Fruit fly (Drosophila melanogaster) whole organism, wandering third instar larva: ENCODE measurements around the gene CG8132.
A peak's percentile ranks its signal among the peaks of the same experiment; 100 is the strongest.

ENCODE experiments used
- Abd-B ChIP-seq: fragments of >200 bp; optimal IDR thresholded peaks from 2 replicates; lab custom pipeline; 2017; ENCODE audit warnings: missing biosample characterization, missing genetic modification characterization
- CG32264 ChIP-seq: fragments of 200-800 bp; sonication (Bioruptor generic); optimal IDR thresholded peaks from 2 replicates; lab custom pipeline; 2016; ENCODE audit warnings: missing biosample characterization, missing genetic modification characterization
- CG9705 ChIP-seq: fragments of 200-800 bp; sonication (Bioruptor generic); optimal IDR thresholded peaks from 2 replicates; lab custom pipeline; 2018; ENCODE audit warnings: missing biosample characterization, mild to moderate bottlenecking, missing genetic modification characterization
- CrebA ChIP-seq: fragments of 200-800 bp; sonication (Bioruptor generic); optimal IDR thresholded peaks from 2 replicates; lab custom pipeline; 2016; ENCODE audit warnings: missing biosample characterization, mild to moderate bottlenecking, missing genetic modification characterization, borderline replicate concordance
- Dfd ChIP-seq: fragments of >200 bp; optimal IDR thresholded peaks from 2 replicates; lab custom pipeline; 2017; ENCODE audit warnings: missing biosample characterization, missing genetic modification characterization
- Dif ChIP-seq: fragments of 200-275, 200-300 bp; sonication (Bioruptor generic); optimal IDR thresholded peaks from 2 replicates; lab custom pipeline; 2018; ENCODE audit warnings: missing biosample characterization, missing genetic modification characterization; ENCODE audit not compliant: partially characterized antibody
- GATAd ChIP-seq: sonication (Bioruptor generic); optimal IDR thresholded peaks from 2 replicates; lab custom pipeline; 2016; ENCODE audit warnings: missing biosample characterization, missing genetic modification characterization
- HLH106 ChIP-seq: fragments of 200-800 bp; optimal IDR thresholded peaks from 3 replicates; lab custom pipeline; 2019; ENCODE audit warnings: missing biosample characterization, mild to moderate bottlenecking, missing genetic modification characterization, moderate library complexity
- Hnf4 ChIP-seq: fragments of 200-800 bp; sonication (Bioruptor generic); optimal IDR thresholded peaks from 2 replicates; lab custom pipeline; 2016; ENCODE audit warnings: missing biosample characterization, mild to moderate bottlenecking, missing genetic modification characterization
- Hr78 ChIP-seq: fragments of >200 bp; optimal IDR thresholded peaks from 2 replicates; lab custom pipeline; 2017; ENCODE audit warnings: missing biosample characterization, missing genetic modification characterization
- Hr83 ChIP-seq: fragments of 200-300 bp; sonication (Bioruptor generic); optimal IDR thresholded peaks from 2 replicates; lab custom pipeline; 2016; ENCODE audit warnings: missing biosample characterization, mild to moderate bottlenecking, missing genetic modification characterization, moderate library complexity; ENCODE audit not compliant: poor library complexity, severe bottlenecking
- Jra ChIP-seq: sonication (Bioruptor generic); optimal IDR thresholded peaks from 2 replicates; lab custom pipeline; 2016; ENCODE audit warnings: missing biosample characterization, missing genetic modification characterization
- Myc ChIP-seq: fragments of >200 bp; optimal IDR thresholded peaks from 2 replicates; lab custom pipeline; 2017
- N ChIP-seq: fragments of >200 bp; optimal IDR thresholded peaks from 2 replicates; lab custom pipeline; 2018; ENCODE audit warnings: missing biosample characterization, missing external identifiers, missing genetic modification characterization
- OdsH ChIP-seq: fragments of 200-800 bp; sonication (Bioruptor generic); optimal IDR thresholded peaks from 2 replicates; lab custom pipeline; 2016; ENCODE audit warnings: missing biosample characterization, mild to moderate bottlenecking, missing genetic modification characterization
- Rel ChIP-seq, 2 experiments: fragments of 200-800 bp; sonication (Bioruptor generic) in 1 of 2; optimal IDR thresholded peaks; 2 replicates in 1 of 2; 3 replicates in 1 of 2; lab custom pipeline; 2016 to 2019; ENCODE audit warnings: mild to moderate bottlenecking in 2 of 2, missing biosample characterization in 2 of 2, missing genetic modification characterization in 2 of 2, moderate library complexity in 1 of 2
- Sp1 ChIP-seq: fragments of 200-800 bp; sonication (Bioruptor generic); optimal IDR thresholded peaks from 3 replicates; lab custom pipeline; 2019; ENCODE audit warnings: missing biosample characterization, mild to moderate bottlenecking, missing genetic modification characterization, moderate library complexity
- Vsx2 ChIP-seq: fragments of 200-300, 225-300 bp; sonication (Bioruptor generic); optimal IDR thresholded peaks from 2 replicates; lab custom pipeline; 2018; ENCODE audit warnings: missing biosample characterization, missing genetic modification characterization; ENCODE audit not compliant: partially characterized antibody
- br ChIP-seq: fragments of 200-800 bp; sonication (Bioruptor generic); optimal IDR thresholded peaks from 2 replicates; lab custom pipeline; 2016; ENCODE audit warnings: missing biosample characterization, missing genetic modification characterization
- brk ChIP-seq: fragments of 200-800 bp; sonication (Bioruptor generic); optimal IDR thresholded peaks from 2 replicates; lab custom pipeline; 2016; ENCODE audit warnings: missing biosample characterization, mild to moderate bottlenecking, missing genetic modification characterization
- dl ChIP-seq, 2 experiments: fragments of 175-275, 200-275 bp in 1 of 2; fragments of 200-275 bp in 1 of 2; sonication (Bioruptor generic); optimal IDR thresholded peaks; lab custom pipeline; 2018; ENCODE audit warnings: mild to moderate bottlenecking in 2 of 2, missing biosample characterization in 2 of 2, missing genetic modification characterization in 2 of 2, moderate library complexity in 2 of 2; ENCODE audit not compliant: partially characterized antibody in 2 of 2, insufficient read depth in 1 of 2
- dmrt93B ChIP-seq: fragments of 200-800 bp; sonication (Bioruptor generic); optimal IDR thresholded peaks from 2 replicates; lab custom pipeline; 2018; ENCODE audit warnings: missing biosample characterization, mild to moderate bottlenecking, missing genetic modification characterization
- dsf ChIP-seq: sonication (Bioruptor generic); optimal IDR thresholded peaks from 2 replicates; lab custom pipeline; 2016; ENCODE audit warnings: missing biosample characterization, missing genetic modification characterization, borderline replicate concordance
- ey ChIP-seq: fragments of 200-800 bp; sonication (Bioruptor generic); optimal IDR thresholded peaks from 2 replicates; lab custom pipeline; 2016; ENCODE audit warnings: missing biosample characterization, missing genetic modification characterization
- foxo ChIP-seq, 2 experiments: fragments of 200-800 bp; sonication (Bioruptor generic); optimal IDR thresholded peaks; 2 replicates in 1 of 2; 3 replicates in 1 of 2; lab custom pipeline; 2016 to 2017; ENCODE audit warnings: missing biosample characterization in 2 of 2, missing genetic modification characterization in 2 of 2
- fru ChIP-seq: fragments of 200-800 bp; sonication (Bioruptor generic); optimal IDR thresholded peaks from 3 replicates; lab custom pipeline; 2016; ENCODE audit warnings: missing biosample characterization, mild to moderate bottlenecking, missing genetic modification characterization
- h ChIP-seq: fragments of 200-800 bp; sonication (Bioruptor generic); optimal IDR thresholded peaks from 3 replicates; lab custom pipeline; 2016; ENCODE audit warnings: missing biosample characterization, mild to moderate bottlenecking, missing genetic modification characterization
- jim ChIP-seq: fragments of 175-275, 200-325 bp; sonication (Bioruptor generic); optimal IDR thresholded peaks from 2 replicates; lab custom pipeline; 2016; ENCODE audit warnings: missing biosample characterization, mild to moderate bottlenecking, missing genetic modification characterization
- lola ChIP-seq: fragments of >200 bp; optimal IDR thresholded peaks from 2 replicates; lab custom pipeline; 2017; ENCODE audit warnings: missing biosample characterization, missing genetic modification characterization
- pan ChIP-seq: fragments of >200 bp; optimal IDR thresholded peaks from 2 replicates; lab custom pipeline; 2017
- psq ChIP-seq: fragments of 200-800 bp; sonication (Bioruptor generic); optimal IDR thresholded peaks from 3 replicates; lab custom pipeline; 2017; ENCODE audit warnings: missing biosample characterization, mild to moderate bottlenecking, missing genetic modification characterization, moderate library complexity
- rgr ChIP-seq: fragments of 200-800 bp; sonication (Bioruptor generic); optimal IDR thresholded peaks from 3 replicates; lab custom pipeline; 2016; ENCODE audit warnings: missing biosample characterization, mild to moderate bottlenecking, missing genetic modification characterization
- sage ChIP-seq: fragments of 200-800 bp; sonication (Bioruptor generic); optimal IDR thresholded peaks from 2 replicates; lab custom pipeline; 2016; ENCODE audit warnings: missing biosample characterization, mild to moderate bottlenecking, missing genetic modification characterization
- sv ChIP-seq: fragments of 200-800 bp; sonication (Bioruptor generic); optimal IDR thresholded peaks from 3 replicates; lab custom pipeline; 2016; ENCODE audit warnings: missing biosample characterization, missing genetic modification characterization
- tai ChIP-seq: sonication (Bioruptor generic); optimal IDR thresholded peaks from 2 replicates; lab custom pipeline; 2016; ENCODE audit warnings: missing biosample characterization, missing genetic modification characterization
- usp ChIP-seq: fragments of >200 bp; optimal IDR thresholded peaks from 2 replicates; lab custom pipeline; 2017; ENCODE audit warnings: missing biosample characterization, missing genetic modification characterization
- woc ChIP-seq: sonication (Bioruptor generic); optimal IDR thresholded peaks from 2 replicates; lab custom pipeline; 2016; ENCODE audit warnings: missing biosample characterization, mild to moderate bottlenecking, missing genetic modification characterization

The CG8132 gene

DNA sequence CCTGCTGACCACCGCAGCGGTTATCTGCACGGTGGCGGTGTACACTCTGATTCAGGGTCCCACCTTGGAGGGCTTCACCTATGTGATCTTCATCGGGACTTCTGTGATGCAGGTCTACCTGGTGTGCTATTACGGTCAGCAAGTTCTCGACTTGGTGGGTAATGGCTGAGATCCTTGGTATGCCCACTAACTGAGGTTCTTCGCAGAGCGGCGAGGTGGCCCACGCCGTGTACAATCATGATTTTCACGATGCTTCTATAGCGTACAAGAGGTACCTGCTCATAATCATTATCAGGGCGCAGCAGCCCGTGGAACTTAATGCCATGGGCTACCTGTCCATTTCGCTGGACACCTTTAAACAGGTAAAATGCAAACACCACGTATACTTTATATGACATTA, 2.2 kb upstream of the CG8132 start:
- TF ChIP-seq GATAd (GFP tag; lab: Kevin White, UChicago): no peak
- TF ChIP-seq Abd-B (GFP tag; lab: Kevin White, UChicago): no peak
- no peak for TF ChIP-seq OdsH (GFP tag; lab: Kevin White, UChicago)
- no peak for TF ChIP-seq foxo (GFP tag; optimal IDR thresholded peaks at IDR 0.05; lab: Kevin White, UChicago)
- TF ChIP-seq Rel (GFP tag; optimal IDR thresholded peaks at IDR 0.05; lab: Kevin White, UChicago): no peak
- TF ChIP-seq Rel (tag; optimal IDR thresholded peaks at IDR 0.05; lab: Kevin White, UChicago): no peak
- no peak for TF ChIP-seq tai (GFP tag; lab: Kevin White, UChicago)
- TF ChIP-seq Hnf4 (GFP tag; lab: Kevin White, UChicago): no peak
- TF ChIP-seq Jra (GFP tag; lab: Kevin White, UChicago): no peak
- no peak for TF ChIP-seq Hr78 (GFP tag; lab: Kevin White, UChicago)
- TF ChIP-seq Sp1 (GFP tag; lab: Kevin White, UChicago): no peak
- no peak for TF ChIP-seq sage (GFP tag; lab: Kevin White, UChicago)
- TF ChIP-seq woc (GFP tag; lab: Kevin White, UChicago): no peak
- TF ChIP-seq brk (GFP tag; lab: Kevin White, UChicago): no peak
- TF ChIP-seq N (GFP tag; lab: Kevin White, UChicago): no peak
- no peak for TF ChIP-seq Myc (lab: Kevin White, UChicago)
- no peak for TF ChIP-seq usp (GFP tag; lab: Kevin White, UChicago)
- TF ChIP-seq Hr83 (GFP tag; lab: Kevin White, UChicago): no peak
- TF ChIP-seq Dfd (GFP tag; lab: Kevin White, UChicago): no peak
- TF ChIP-seq dsf: no peak
- TF ChIP-seq ey (GFP tag; lab: Kevin White, UChicago): no peak

DNA sequence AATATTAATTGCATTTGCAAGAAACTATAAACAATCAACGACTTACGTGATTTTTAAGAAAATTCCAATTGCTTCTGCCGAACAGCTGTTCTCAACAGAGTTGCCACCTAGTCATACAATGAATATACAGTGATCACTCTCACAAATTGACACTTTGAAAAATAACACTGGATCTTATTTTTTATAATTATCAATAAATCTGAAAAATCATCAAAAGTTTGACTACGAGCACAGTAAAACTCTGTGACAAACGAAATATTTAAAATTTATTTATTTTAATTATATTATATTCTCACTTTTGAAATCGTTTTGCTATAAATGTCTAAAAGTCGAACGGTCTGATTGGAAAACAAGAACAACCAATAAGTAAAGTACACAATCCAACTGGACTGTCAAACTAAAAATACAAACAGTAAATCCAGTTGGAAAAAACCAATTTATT, 1.3 kb upstream of the CG8132 start, which contains the start of gene CG34117:
TSS of gene CG34117 (minus strand) at position 103 of the 442 bp plus-strand sequence.
- TF ChIP-seq dmrt93B (GFP tag; lab: Kevin White, UChicago): peak; percentile 45
- TF ChIP-seq CG32264 (GFP tag; lab: Kevin White, UChicago): no peak
- no peak for TF ChIP-seq Vsx2 (GFP tag; lab: Kevin White, UChicago)
- TF ChIP-seq rgr (GFP tag; lab: Kevin White, UChicago): peak; percentile 87
- TF ChIP-seq Jra (GFP tag; lab: Kevin White, UChicago): peak; percentile 70
- TF ChIP-seq GATAd (GFP tag; lab: Kevin White, UChicago): no peak
- TF ChIP-seq h (GFP tag; lab: Kevin White, UChicago): peak; percentile 81
- no peak for TF ChIP-seq Hr78 (GFP tag; lab: Kevin White, UChicago)
- TF ChIP-seq br (GFP tag; lab: Kevin White, UChicago): peak; percentile 47
- TF ChIP-seq Hr83 (GFP tag; lab: Kevin White, UChicago): peak; percentile 75
- TF ChIP-seq Sp1 (GFP tag; lab: Kevin White, UChicago): peak; percentile 75
- TF ChIP-seq woc (GFP tag; lab: Kevin White, UChicago): peak; percentile 76
- no peak for TF ChIP-seq lola (GFP tag; lab: Kevin White, UChicago)
- peak; percentile 55 for TF ChIP-seq CG9705
- TF ChIP-seq psq (GFP tag; lab: Kevin White, UChicago): peak; percentile 72
- TF ChIP-seq dsf: peak; percentile 57
- peak; percentile 75 for TF ChIP-seq ey (GFP tag; lab: Kevin White, UChicago)
- TF ChIP-seq OdsH (GFP tag; lab: Kevin White, UChicago): peak; percentile 78
- TF ChIP-seq Hnf4 (GFP tag; lab: Kevin White, UChicago): peak; percentile 86
- peak; percentile 69 for TF ChIP-seq fru (GFP tag; lab: Kevin White, UChicago)
- no peak for TF ChIP-seq brk (GFP tag; lab: Kevin White, UChicago)
- TF ChIP-seq HLH106 (tag; lab: Kevin White, UChicago): peak; percentile 76
- peak; percentile 65 for TF ChIP-seq sage (GFP tag; lab: Kevin White, UChicago)
- no peak for TF ChIP-seq Rel (GFP tag; optimal IDR thresholded peaks at IDR 0.05; lab: Kevin White, UChicago)
- TF ChIP-seq Rel (tag; optimal IDR thresholded peaks at IDR 0.05; lab: Kevin White, UChicago): peak; percentile 68
- peak; percentile 73 for TF ChIP-seq sv (GFP tag; lab: Kevin White, UChicago)
- peak in 1 of 2 experiments; percentile 89 for TF ChIP-seq foxo (GFP tag; optimal IDR thresholded peaks at IDR 0.05; lab: Kevin White, UChicago)
- TF ChIP-seq jim: peak; percentile 11

DNA sequence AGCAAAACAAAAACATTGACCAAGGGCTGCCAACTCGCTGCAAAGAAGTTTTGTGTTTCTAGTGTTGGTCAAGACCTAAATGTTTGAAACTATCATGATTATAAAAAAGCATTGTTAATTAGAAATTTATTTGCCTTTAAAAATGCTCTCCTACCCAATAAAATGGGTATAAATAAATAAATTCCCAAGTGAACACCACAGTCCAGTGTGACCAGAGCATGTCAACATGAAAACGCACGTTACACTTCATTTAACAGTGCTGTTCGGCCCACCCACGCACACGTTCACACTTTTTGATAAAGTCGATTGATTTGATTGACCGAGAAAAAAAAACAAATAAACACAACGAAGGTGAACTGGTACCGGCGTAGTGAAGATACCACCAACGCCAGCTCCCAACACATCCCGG, 2.8 kb downstream of the CG8132 start, which contains the start of the genes CG9356, BBIP1 and CG8135:
TSS of gene CG9356 (minus strand) at position 166 of the 409 bp plus-strand sequence.
TSS of gene BBIP1 (plus strand) at position 282 of the 409 bp plus-strand sequence.
TSS of gene CG8135 (plus strand) at position 282 of the 409 bp plus-strand sequence.
- TF ChIP-seq Dif (GFP tag; lab: Kevin White, UChicago) (no peak), br (GFP tag; lab: Kevin White, UChicago) (no peak), CG32264 (GFP tag; lab: Kevin White, UChicago) (peak; percentile 75), jim (peak; percentile 8), usp (GFP tag; lab: Kevin White, UChicago) (no peak), tai (GFP tag; lab: Kevin White, UChicago) (no peak), brk (GFP tag; lab: Kevin White, UChicago) (no peak), pan (lab: Kevin White, UChicago) (no peak), Dfd (GFP tag; lab: Kevin White, UChicago) (no peak), OdsH (GFP tag; lab: Kevin White, UChicago) (peak; percentile 61), dmrt93B (GFP tag; lab: Kevin White, UChicago) (no peak), Abd-B (GFP tag; lab: Kevin White, UChicago) (no peak), Vsx2 (GFP tag; lab: Kevin White, UChicago) (no peak), CG9705 (peak; percentile 31), Jra (GFP tag; lab: Kevin White, UChicago) (no peak), sv (GFP tag; lab: Kevin White, UChicago) (peak; percentile 81), N (GFP tag; lab: Kevin White, UChicago) (no peak), dl (GFP tag; optimal IDR thresholded peaks at IDR 0.05; lab: Kevin White, UChicago; ENCODE audit: insufficient read depth in 1 of 2, partially characterized antibody in 2 of 2) (no peak), rgr (GFP tag; lab: Kevin White, UChicago) (peak; percentile 82), Hr78 (GFP tag; lab: Kevin White, UChicago) (no peak), Rel (GFP tag; optimal IDR thresholded peaks at IDR 0.05; lab: Kevin White, UChicago) (no peak), Rel (tag; optimal IDR thresholded peaks at IDR 0.05; lab: Kevin White, UChicago) (peak; percentile 98), ey (GFP tag; lab: Kevin White, UChicago) (peak; percentile 83), h (GFP tag; lab: Kevin White, UChicago) (no peak), GATAd (GFP tag; lab: Kevin White, UChicago) (peak; percentile 11), CrebA (no peak), Hnf4 (GFP tag; lab: Kevin White, UChicago) (no peak), dsf (no peak), Hr83 (GFP tag; lab: Kevin White, UChicago) (peak; percentile 73), psq (GFP tag; lab: Kevin White, UChicago) (peak; percentile 62), Myc (lab: Kevin White, UChicago) (peak; percentile 34)
